Fruit fly (Drosophila melanogaster) whole organism, embryonic: Measurements from ENCODE around the gene Shc.

Experiments
- CG10543 ChIP-seq: fragments of 200-800 bp; sonication (Bioruptor generic); optimal IDR thresholded peaks from 3 replicates; lab custom pipeline; 2017; ENCODE audit warnings: missing biosample characterization, mild to moderate bottlenecking, missing genetic modification characterization, moderate library complexity
- CG1233 ChIP-seq: fragments of 200-800 bp; sonication (Bioruptor generic); optimal IDR thresholded peaks from 4 replicates; lab custom pipeline; 2018; ENCODE audit warnings: missing biosample characterization, mild to moderate bottlenecking, missing genetic modification characterization
- CG13424 ChIP-seq: fragments of 200-800 bp; sonication (Bioruptor generic); optimal IDR thresholded peaks from 2 replicates; lab custom pipeline; 2019; ENCODE audit warnings: missing biosample characterization, mild to moderate bottlenecking, missing genetic modification characterization, moderate library complexity
- CG1647 ChIP-seq: fragments of 200-800 bp; sonication (Bioruptor generic); optimal IDR thresholded peaks from 3 replicates; lab custom pipeline; 2016; ENCODE audit warnings: missing biosample characterization, missing genetic modification characterization
- CG16813 ChIP-seq: fragments of 200-800 bp; sonication (Bioruptor generic); IDR thresholded peaks from 3 replicates; pipeline ENCODE4 v1.3.6; 2022; ENCODE audit warnings: missing biosample characterization, missing genetic modification characterization; ENCODE audit not compliant: partially characterized antibody
- CG17359 ChIP-seq: fragments of 200-800 bp; sonication (Bioruptor generic); optimal IDR thresholded peaks from 3 replicates; lab custom pipeline; 2018; ENCODE audit warnings: missing biosample characterization, mild to moderate bottlenecking, missing genetic modification characterization, moderate library complexity
- CG18476 ChIP-seq: fragments of 200-800 bp; sonication (Bioruptor generic); optimal IDR thresholded peaks from 2 replicates; lab custom pipeline; 2016; ENCODE audit warnings: missing biosample characterization, mild to moderate bottlenecking, missing genetic modification characterization
- CG2129 ChIP-seq: fragments of 200-800 bp; sonication (Bioruptor generic); IDR thresholded peaks from 2 replicates; pipeline ENCODE4 v1.3.6; 2022; ENCODE audit warnings: missing biosample characterization, missing genetic modification characterization; ENCODE audit not compliant: partially characterized antibody
- CG2712 ChIP-seq: fragments of 200-800 bp; optimal IDR thresholded peaks from 3 replicates; lab custom pipeline; 2019; ENCODE audit warnings: missing biosample characterization, mild to moderate bottlenecking, missing genetic modification characterization, moderate library complexity
- CG32767 ChIP-seq: fragments of 200-800 bp; sonication (Bioruptor generic); IDR thresholded peaks from 2 replicates; pipeline ENCODE4 v1.3.6; 2022; ENCODE audit warnings: missing biosample characterization, missing genetic modification characterization
- CG34376 ChIP-seq: fragments of 200-800 bp; sonication (Bioruptor generic); optimal IDR thresholded peaks from 2 replicates; lab custom pipeline; 2018; ENCODE audit warnings: missing biosample characterization, mild to moderate bottlenecking, missing genetic modification characterization
- CG4404 ChIP-seq: fragments of 200-800 bp; sonication (Bioruptor generic); IDR thresholded peaks from 2 replicates; pipeline ENCODE4 v1.3.6; 2022; ENCODE audit warnings: missing biosample characterization, missing genetic modification characterization
- CG4424 ChIP-seq: fragments of 200-800 bp; sonication (Bioruptor generic); optimal IDR thresholded peaks from 3 replicates; lab custom pipeline; 2016; ENCODE audit warnings: missing biosample characterization, missing genetic modification characterization
- CG6254 ChIP-seq: fragments of 200-800 bp; sonication (Bioruptor generic); optimal IDR thresholded peaks from 3 replicates; lab custom pipeline; 2017; ENCODE audit warnings: mild to moderate bottlenecking, missing biosample characterization, missing genetic modification reagents, missing genetic modification characterization
- CG6813 ChIP-seq: fragments of 200-800 bp; sonication (Bioruptor generic); optimal IDR thresholded peaks from 2 replicates; lab custom pipeline; 2017; ENCODE audit warnings: missing biosample characterization, missing genetic modification characterization, mild to moderate bottlenecking, moderate library complexity, missing genetic modification reagents
- CG8765 ChIP-seq: fragments of 200-800 bp; sonication (Bioruptor generic); IDR thresholded peaks from 2 replicates; pipeline ENCODE4 v1.3.6; 2022; ENCODE audit warnings: missing biosample characterization, missing genetic modification characterization
- CG8944 ChIP-seq: fragments of 200-800 bp; sonication (Bioruptor generic); optimal IDR thresholded peaks from 3 replicates; lab custom pipeline; 2016; ENCODE audit warnings: missing biosample characterization, missing genetic modification characterization
- CTCF ChIP-seq: fragments of 200-800 bp; sonication (Bioruptor generic); optimal IDR thresholded peaks from 2 replicates; lab custom pipeline; 2017; ENCODE audit warnings: missing biosample characterization, mild to moderate bottlenecking, missing genetic modification characterization, moderate library complexity
- Dfd ChIP-seq, 2 experiments: fragments of >200 bp; optimal IDR thresholded peaks; 2 replicates each; lab custom pipeline; 2017; ENCODE audit warnings: missing biosample characterization in 2 of 2, missing genetic modification characterization in 2 of 2
- Fer3 ChIP-seq: fragments of 200-800 bp; sonication (Bioruptor generic); optimal IDR thresholded peaks from 2 replicates; lab custom pipeline; 2018; ENCODE audit warnings: missing biosample characterization, mild to moderate bottlenecking, missing genetic modification characterization, moderate library complexity
- H2.0 ChIP-seq: fragments of 200-800 bp; sonication (Bioruptor generic); IDR thresholded peaks from 2 replicates; pipeline ENCODE4 v1.3.6; 2022; ENCODE audit warnings: missing biosample characterization, missing genetic modification characterization
- Hr3 ChIP-seq: fragments of 200-800 bp; sonication (Bioruptor generic); optimal IDR thresholded peaks from 3 replicates; lab custom pipeline; 2016; ENCODE audit warnings: missing biosample characterization, missing genetic modification characterization
- Hr51 ChIP-seq, 2 experiments: fragments of 200-800 bp; sonication (Bioruptor generic); optimal IDR thresholded peaks; 2 replicates in 1 of 2; 3 replicates in 1 of 2; lab custom pipeline; 2016 to 2018; ENCODE audit warnings: missing biosample characterization in 2 of 2, missing genetic modification characterization in 2 of 2, mild to moderate bottlenecking in 1 of 2, moderate library complexity in 1 of 2
- MBD-R2 ChIP-seq: fragments of 200-800 bp; sonication (Bioruptor generic); IDR thresholded peaks from 2 replicates; pipeline ENCODE4 v1.3.6; 2022; ENCODE audit warnings: missing biosample characterization, missing genetic modification characterization
- NC2β ChIP-seq: fragments of 200-800 bp; sonication (Bioruptor generic); optimal IDR thresholded peaks from 2 replicates; lab custom pipeline; 2016; ENCODE audit warnings: missing biosample characterization, missing genetic modification characterization
- NFAT ChIP-seq: fragments of 200-800 bp; sonication (Bioruptor generic); IDR thresholded peaks from 2 replicates; pipeline ENCODE4 v1.3.6; 2022; ENCODE audit warnings: missing biosample characterization, missing genetic modification characterization
- Pdp1 ChIP-seq, 2 experiments: fragments of 200-800 bp; sonication (Bioruptor generic); optimal IDR thresholded peaks; 3 replicates each; lab custom pipeline; 2016; ENCODE audit warnings: missing biosample characterization in 2 of 2, missing genetic modification characterization in 2 of 2, mild to moderate bottlenecking in 1 of 2, moderate library complexity in 1 of 2
- Ravus ChIP-seq: fragments of 200-800 bp; sonication (Bioruptor generic); IDR thresholded peaks from 2 replicates; pipeline ENCODE4 v1.3.6; 2022; ENCODE audit warnings: missing biosample characterization, missing genetic modification characterization
- TFAM ChIP-seq: fragments of 200-800 bp; sonication (Bioruptor generic); optimal IDR thresholded peaks from 2 replicates; lab custom pipeline; 2017; ENCODE audit warnings: missing biosample characterization, missing genetic modification characterization, inconsistent platforms
- Vsx1 ChIP-seq: fragments of 200-800 bp; sonication (Bioruptor generic); optimal IDR thresholded peaks from 2 replicates; lab custom pipeline; 2017; ENCODE audit warnings: missing biosample characterization, mild to moderate bottlenecking, missing genetic modification characterization, missing genetic modification reagents
- abd-A ChIP-seq: fragments of 200-800 bp; sonication (Bioruptor generic); optimal IDR thresholded peaks from 3 replicates; lab custom pipeline; 2019; ENCODE audit warnings: missing biosample characterization, mild to moderate bottlenecking, missing genetic modification characterization, moderate library complexity
- ash1 ChIP-seq: fragments of 200-800 bp; sonication (Bioruptor generic); optimal IDR thresholded peaks from 2 replicates; lab custom pipeline; 2018; ENCODE audit warnings: missing biosample characterization, mild to moderate bottlenecking, missing genetic modification characterization
- br ChIP-seq: fragments of >200 bp; optimal IDR thresholded peaks from 2 replicates; lab custom pipeline; 2017
- chn ChIP-seq: fragments of 200-800 bp; sonication (Bioruptor generic); optimal IDR thresholded peaks from 2 replicates; lab custom pipeline; 2016; ENCODE audit warnings: missing biosample characterization, missing genetic modification characterization
- ci ChIP-seq: fragments of 200-800 bp; sonication (Bioruptor generic); IDR thresholded peaks from 3 replicates; pipeline ENCODE4 v1.3.6; 2022; ENCODE audit warnings: missing biosample characterization, missing genetic modification characterization
- dimm ChIP-seq: fragments of 200-800 bp; sonication (Bioruptor generic); IDR thresholded peaks from 2 replicates; pipeline ENCODE4 v1.3.6; 2022; ENCODE audit warnings: missing biosample characterization, missing genetic modification characterization
- esg ChIP-seq: fragments of 200-800 bp; sonication (Bioruptor generic); conservative IDR thresholded peaks from 2 replicates; pipeline ENCODE4 v1.3.6; 2022; ENCODE audit warnings: missing biosample characterization, missing genetic modification characterization
- eve ChIP-seq, 2 experiments: fragments of >200 bp; optimal IDR thresholded peaks; 2 replicates each; lab custom pipeline; 2017; ENCODE audit warnings: missing biosample characterization in 2 of 2, missing genetic modification characterization in 2 of 2
- eyg ChIP-seq: fragments of 200-800 bp; sonication (Bioruptor generic); optimal IDR thresholded peaks from 3 replicates; lab custom pipeline; 2016; ENCODE audit warnings: missing biosample characterization, missing genetic modification characterization
- fru ChIP-seq: fragments of >200 bp; optimal IDR thresholded peaks from 2 replicates; lab custom pipeline; 2017
- ftz-f1 ChIP-seq: fragments of 200-800 bp; sonication (Bioruptor generic); optimal IDR thresholded peaks from 2 replicates; lab custom pipeline; 2016; ENCODE audit warnings: missing biosample characterization, missing genetic modification characterization
- gcm ChIP-seq: fragments of 200-800 bp; sonication (Bioruptor generic); optimal IDR thresholded peaks from 2 replicates; lab custom pipeline; 2019; ENCODE audit warnings: missing biosample characterization, mild to moderate bottlenecking, missing genetic modification characterization, moderate library complexity
- grau ChIP-seq: fragments of 200-800 bp; optimal IDR thresholded peaks from 3 replicates; lab custom pipeline; 2019; ENCODE audit warnings: missing biosample characterization, mild to moderate bottlenecking, missing genetic modification characterization, moderate library complexity
- gsb ChIP-seq: fragments of 200-800 bp; sonication (Bioruptor generic); IDR thresholded peaks from 2 replicates; pipeline ENCODE4 v1.3.6; 2022; ENCODE audit warnings: missing biosample characterization, missing genetic modification characterization
- hth ChIP-seq: fragments of >200 bp; optimal IDR thresholded peaks from 2 replicates; lab custom pipeline; 2017; ENCODE audit warnings: inconsistent platforms
- pita ChIP-seq: fragments of 200-800 bp; sonication (Bioruptor generic); optimal IDR thresholded peaks from 2 replicates; lab custom pipeline; 2017; ENCODE audit warnings: missing biosample characterization, mild to moderate bottlenecking, missing genetic modification characterization
- sima ChIP-seq: fragments of 200-800 bp; sonication (Bioruptor generic); optimal IDR thresholded peaks from 2 replicates; lab custom pipeline; 2016; ENCODE audit warnings: missing biosample characterization, missing genetic modification characterization
- tll ChIP-seq, 2 experiments: fragments of 200-800 bp in 1 of 2; fragments of >200 bp in 1 of 2; sonication (Bioruptor generic) in 1 of 2; optimal IDR thresholded peaks; 2 replicates each; lab custom pipeline; 2017 to 2019; ENCODE audit warnings: missing biosample characterization in 2 of 2, missing genetic modification characterization in 2 of 2, mild to moderate bottlenecking in 1 of 2, moderate library complexity in 1 of 2
- toy ChIP-seq: fragments of 200-800 bp; sonication (Bioruptor generic); IDR thresholded peaks from 2 replicates; pipeline ENCODE4 v1.3.6; 2022; ENCODE audit warnings: missing biosample characterization, missing genetic modification characterization
- zfh1 ChIP-seq: fragments of 200-800 bp; sonication (Bioruptor generic); IDR thresholded peaks from 3 replicates; pipeline ENCODE4 v1.3.6; 2022; ENCODE audit warnings: missing biosample characterization, missing genetic modification characterization

Gene Shc

DNA sequence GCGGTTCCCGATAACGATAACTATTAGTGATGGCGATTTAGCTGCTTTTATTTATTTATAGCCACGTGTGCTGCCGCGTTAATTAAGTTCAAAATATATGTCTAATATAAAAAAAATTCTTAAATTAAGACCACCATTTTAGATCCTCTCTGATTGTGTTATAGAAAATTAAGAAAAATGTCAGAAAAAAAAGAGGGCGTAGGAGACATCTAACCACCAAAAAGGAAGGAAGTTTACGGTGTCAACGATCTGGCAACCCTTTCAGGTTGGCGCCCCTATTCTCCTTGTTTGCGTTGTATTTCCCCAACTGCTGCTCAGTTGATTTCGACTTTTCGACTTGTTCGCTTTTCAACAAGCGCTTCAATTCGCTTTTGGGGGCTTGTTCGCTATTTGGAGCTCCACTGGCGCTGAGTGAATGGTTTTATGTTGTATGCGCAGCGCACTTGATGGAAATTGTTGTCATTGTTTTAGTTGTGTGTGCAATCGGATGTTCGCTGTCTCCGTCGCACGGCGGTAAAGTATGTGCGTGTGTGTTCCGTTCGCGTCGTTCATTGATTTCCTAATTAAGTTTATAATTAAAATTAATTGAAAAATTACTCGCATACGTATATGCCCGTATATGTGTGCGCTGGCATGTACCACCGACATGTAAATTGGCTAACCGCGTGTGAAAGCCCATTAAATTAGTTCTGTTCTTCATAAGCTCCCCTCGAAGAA lies 34.1 kb downstream of the Shc start, which contains the start of the genes CG3434 and CG44838 (continued):
- TF ChIP-seq CG18476 (peak; percentile 64), Pdp1 (GFP tag; optimal IDR thresholded peaks at IDR 0.05; lab: Kevin White, UChicago) (peak; percentile 57 to 65), CTCF (GFP tag; lab: Kevin White, UChicago) (peak; percentile 60), tll (GFP tag; optimal IDR thresholded peaks at IDR 0.05; lab: Kevin White, UChicago) (peak in 1 of 2 experiments; percentile 60), esg (GFP tag; lab: Robert Waterston, UW) (peak; percentile 65), pita (no peak), toy (GFP tag; lab: Robert Waterston, UW) (no peak), CG8944 (GFP tag; lab: Kevin White, UChicago) (peak; percentile 55), Hr3 (GFP tag; lab: Kevin White, UChicago) (peak; percentile 82), CG8765 (GFP tag; lab: Robert Waterston, UW) (peak; percentile 64), H2.0 (GFP tag; lab: Robert Waterston, UW) (peak; percentile 24; the same call in 1 of the 2 replicates), ci (GFP tag; lab: Robert Waterston, UW) (peak; percentile 79; the same call in 2 of the 3 replicates), gsb (GFP tag; lab: Robert Waterston, UW) (no peak), ash1 (no peak), CG4404 (GFP tag; lab: Robert Waterston, UW) (peak; percentile 75), eve (GFP tag; optimal IDR thresholded peaks at IDR 0.05; lab: Kevin White, UChicago) (no peak), gcm (peak; percentile 89), sima (GFP tag; lab: Kevin White, UChicago) (peak; percentile 29), NFAT (GFP tag; lab: Robert Waterston, UW) (peak; percentile 56), Hr51 (GFP tag; optimal IDR thresholded peaks at IDR 0.05; lab: Kevin White, UChicago) (peak; percentile 66 to 81), dimm (GFP tag; lab: Robert Waterston, UW) (no peak), Fer3 (peak; percentile 71), grau (tag; lab: Kevin White, UChicago) (peak; percentile 84), CG16813 (GFP tag; lab: Robert Waterston, UW) (0 out of 3 replicates have a peak, but pooled peaks have one; percentile 27), chn (GFP tag; lab: Kevin White, UChicago) (peak; percentile 78), CG13424 (tag; lab: Kevin White, UChicago) (peak; percentile 87), TFAM (GFP tag; lab: Kevin White, UChicago) (no peak), CG32767 (GFP tag; lab: Robert Waterston, UW) (no peak; the same call in 1 of the 2 replicates), CG6254 (GFP tag; lab: Kevin White, UChicago) (peak; percentile 40), Ravus (GFP tag; lab: Robert Waterston, UW) (no peak; the same call in 1 of the 2 replicates), CG2129 (no peak), CG1647 (GFP tag; lab: Kevin White, UChicago) (peak; percentile 67), eyg (GFP tag; lab: Kevin White, UChicago) (no peak), CG4424 (GFP tag; lab: Kevin White, UChicago) (peak; percentile 84), Vsx1 (GFP tag; lab: Kevin White, UChicago) (peak; percentile 58), CG6813 (peak; percentile 7), CG10543 (peak; percentile 91), ftz-f1 (GFP tag; lab: Kevin White, UChicago) (peak; percentile 13), MBD-R2 (GFP tag; lab: Robert Waterston, UW) (peak; percentile 74), CG34376 (peak; percentile 70), CG1233 (GFP tag; lab: Kevin White, UChicago) (peak; percentile 74), CG17359 (tag; lab: Kevin White, UChicago) (peak; percentile 79), CG2712 (peak; percentile 86), zfh1 (peak; percentile 68; the same call in 2 of the 3 replicates), abd-A (tag; lab: Kevin White, UChicago) (peak; percentile 80), hth (lab: Kevin White, UChicago) (no peak), NC2β (GFP tag; lab: Kevin White, UChicago) (peak; percentile 73), Dfd (GFP tag; optimal IDR thresholded peaks at IDR 0.05; lab: Kevin White, UChicago) (no peak), fru (lab: Kevin White, UChicago) (no peak), br (no peak)
